Worm (Caenorhabditis elegans) whole organism, late embryonic: ENCODE measurements around the gene nhl-1.

ENCODE experiments used
- C38D4.7 ChIP-seq: fragments of 200-800 bp; sonication (Bioruptor generic); optimal IDR thresholded peaks from 2 replicates; lab custom pipeline; 2018; ENCODE audit warnings: mild to moderate bottlenecking, missing genetic modification characterization, moderate library complexity, missing compliant biosample characterization
- K02D7.2 ChIP-seq: sonication (generic microtip); optimal IDR thresholded peaks from 2 replicates; lab custom pipeline; 2017; ENCODE audit warnings: mild to moderate bottlenecking, missing genetic modification characterization, missing compliant biosample characterization
- K09A11.1 ChIP-seq: sonication (generic microtip); optimal IDR thresholded peaks from 2 replicates; lab custom pipeline; 2017; ENCODE audit warnings: antibody characterized with exemption, mild to moderate bottlenecking, missing genetic modification characterization, missing compliant biosample characterization; ENCODE audit not compliant: insufficient read depth
- ahr-1 ChIP-seq: sonication (generic microtip); optimal IDR thresholded peaks from 2 replicates; lab custom pipeline; 2016; ENCODE audit warnings: missing genetic modification characterization, missing compliant biosample characterization
- ama-1 ChIP-seq: fragments of 150-350 bp; optimal IDR thresholded peaks from 2 replicates; lab custom pipeline; 2014
- ceh-14 ChIP-seq: sonication (generic microtip); optimal IDR thresholded peaks from 2 replicates; lab custom pipeline; 2016; ENCODE audit warnings: missing genotype, missing genetic modification characterization, missing compliant biosample characterization
- ceh-18 ChIP-seq: sonication (generic microtip); optimal IDR thresholded peaks from 2 replicates; lab custom pipeline; 2016; ENCODE audit warnings: missing genetic modification characterization, missing compliant biosample characterization
- ceh-19 ChIP-seq: fragments of 200-800 bp; sonication (Bioruptor generic); optimal IDR thresholded peaks from 2 replicates; lab custom pipeline; 2018; ENCODE audit warnings: mild to moderate bottlenecking, missing genetic modification characterization, missing compliant biosample characterization
- ceh-2 ChIP-seq: sonication (generic microtip); optimal IDR thresholded peaks from 2 replicates; lab custom pipeline; 2016; ENCODE audit warnings: missing genotype, missing genetic modification characterization, missing compliant biosample characterization
- ceh-31 ChIP-seq: sonication (generic microtip); optimal IDR thresholded peaks from 2 replicates; lab custom pipeline; 2016; ENCODE audit warnings: missing genetic modification characterization, missing compliant biosample characterization
- ceh-34 ChIP-seq: sonication (generic microtip); optimal IDR thresholded peaks from 2 replicates; lab custom pipeline; 2016; ENCODE audit warnings: mild to moderate bottlenecking, missing genetic modification characterization, missing compliant biosample characterization
- ceh-45 ChIP-seq: fragments of 200-800 bp; sonication (Bioruptor generic); IDR thresholded peaks from 2 replicates; pipeline ENCODE4 v1.3.6; 2022; ENCODE audit warnings: missing genetic modification reagents, missing genetic modification characterization, missing compliant biosample characterization
- ceh-48 ChIP-seq: sonication (generic microtip); optimal IDR thresholded peaks from 2 replicates; lab custom pipeline; 2016; ENCODE audit warnings: missing genetic modification characterization, inconsistent platforms, missing compliant biosample characterization
- ceh-6 ChIP-seq: fragments of 200-800 bp; sonication (Bioruptor generic); optimal IDR thresholded peaks from 2 replicates; lab custom pipeline; 2018; ENCODE audit warnings: mild to moderate bottlenecking, missing genetic modification characterization, missing compliant biosample characterization
- dve-1 ChIP-seq: sonication (generic microtip); optimal IDR thresholded peaks from 2 replicates; lab custom pipeline; 2017; ENCODE audit warnings: antibody characterized with exemption, mild to moderate bottlenecking, missing genetic modification characterization, missing compliant biosample characterization
- fax-1 ChIP-seq: sonication (generic microtip); optimal IDR thresholded peaks from 2 replicates; lab custom pipeline; 2016; ENCODE audit warnings: missing genotype, missing genetic modification characterization, missing compliant biosample characterization
- fkh-10 ChIP-seq: fragments of 150-350 bp; optimal IDR thresholded peaks from 2 replicates; lab custom pipeline; 2014; ENCODE audit warnings: missing biosample characterization, missing genetic modification reagents, missing genetic modification characterization
- fkh-6 ChIP-seq: sonication (generic microtip); optimal IDR thresholded peaks from 2 replicates; lab custom pipeline; 2016; ENCODE audit warnings: missing genetic modification characterization, missing compliant biosample characterization
- gmeb-2 ChIP-seq: sonication (generic microtip); optimal IDR thresholded peaks from 2 replicates; lab custom pipeline; 2016; ENCODE audit warnings: missing genetic modification characterization, inconsistent platforms, missing compliant biosample characterization
- hlh-15 ChIP-seq: sonication (generic microtip); optimal IDR thresholded peaks from 2 replicates; lab custom pipeline; 2016; ENCODE audit warnings: missing genetic modification characterization, missing compliant biosample characterization
- hlh-30 ChIP-seq: sonication (generic microtip); optimal IDR thresholded peaks from 2 replicates; lab custom pipeline; 2017; ENCODE audit warnings: antibody characterized with exemption, missing genetic modification characterization, missing compliant biosample characterization; ENCODE audit not compliant: insufficient read depth
- hlh-8 ChIP-seq: sonication (generic microtip); optimal IDR thresholded peaks from 2 replicates; lab custom pipeline; 2016; ENCODE audit warnings: missing genotype, missing genetic modification characterization, missing compliant biosample characterization
- lim-6 ChIP-seq: sonication (generic microtip); optimal IDR thresholded peaks from 2 replicates; lab custom pipeline; 2016; ENCODE audit warnings: missing genetic modification characterization, missing compliant biosample characterization
- lin-11 ChIP-seq: fragments of 200-800 bp; sonication (Bioruptor generic); optimal IDR thresholded peaks from 2 replicates; lab custom pipeline; 2018; ENCODE audit warnings: mild to moderate bottlenecking, missing genetic modification characterization, missing compliant biosample characterization
- madf-2 ChIP-seq: sonication (generic microtip); optimal IDR thresholded peaks from 2 replicates; lab custom pipeline; 2017; ENCODE audit warnings: missing genetic modification characterization, missing compliant biosample characterization
- nfya-1 ChIP-seq: sonication (generic microtip); optimal IDR thresholded peaks from 2 replicates; lab custom pipeline; 2017; ENCODE audit warnings: missing genetic modification characterization, mild to moderate bottlenecking, missing compliant biosample characterization, antibody characterized with exemption, moderate library complexity
- nhr-11 ChIP-seq: fragments of 150-350 bp; optimal IDR thresholded peaks from 2 replicates; lab custom pipeline; 2014; ENCODE audit warnings: missing biosample characterization, missing genetic modification characterization
- nhr-232 ChIP-seq: sonication (generic microtip); optimal IDR thresholded peaks from 2 replicates; lab custom pipeline; 2016; ENCODE audit warnings: missing genetic modification characterization, missing compliant biosample characterization
- pat-9 ChIP-seq: fragments of 200-800 bp; sonication (Bioruptor generic); optimal IDR thresholded peaks from 2 replicates; lab custom pipeline; 2018; ENCODE audit warnings: mild to moderate bottlenecking, missing genetic modification characterization, moderate library complexity, missing compliant biosample characterization
- pqm-1 ChIP-seq: sonication (generic microtip); optimal IDR thresholded peaks from 2 replicates; lab custom pipeline; 2016; ENCODE audit warnings: missing genetic modification characterization, missing compliant biosample characterization
- pros-1 ChIP-seq: fragments of 150-350 bp; optimal IDR thresholded peaks from 2 replicates; lab custom pipeline; 2014; ENCODE audit warnings: missing biosample characterization, missing genetic modification reagents, missing genetic modification characterization
- ref-2 ChIP-seq: sonication (generic microtip); optimal IDR thresholded peaks from 2 replicates; lab custom pipeline; 2016; ENCODE audit warnings: missing genetic modification characterization, missing compliant biosample characterization
- sdc-2 ChIP-seq: sonication (generic microtip); optimal IDR thresholded peaks from 2 replicates; lab custom pipeline; 2016; ENCODE audit warnings: missing genotype, missing genetic modification characterization, missing compliant biosample characterization
- sox-2 ChIP-seq: fragments of 200-800 bp; sonication (Bioruptor generic); IDR thresholded peaks from 2 replicates; pipeline ENCODE4 v1.3.6; 2022; ENCODE audit warnings: missing genetic modification reagents, missing genetic modification characterization, missing compliant biosample characterization
- sox-4 ChIP-seq: sonication (generic microtip); optimal IDR thresholded peaks from 2 replicates; lab custom pipeline; 2017; ENCODE audit warnings: mild to moderate bottlenecking, missing genetic modification characterization, inconsistent platforms, missing compliant biosample characterization
- ttx-3 ChIP-seq: sonication (generic microtip); optimal IDR thresholded peaks from 2 replicates; lab custom pipeline; 2016; ENCODE audit warnings: missing genetic modification reagents, missing genetic modification characterization, missing compliant biosample characterization
- unc-3 ChIP-seq, 2 experiments: fragments of 200-800 bp in 1 of 2; sonication (Bioruptor generic) in 1 of 2; sonication (generic microtip) in 1 of 2; conservative IDR thresholded peaks in 1 of 2; optimal IDR thresholded peaks in 1 of 2; 2 replicates each; pipeline versions ENCODE4 v1.3.6 to Lab custom; 2016 to 2022; ENCODE audit warnings: missing compliant biosample characterization in 2 of 2, missing genetic modification characterization in 2 of 2, missing genetic modification reagents in 1 of 2
- unc-42 ChIP-seq: sonication (generic microtip); optimal IDR thresholded peaks from 2 replicates; lab custom pipeline; 2016; ENCODE audit warnings: missing genotype, missing genetic modification characterization, missing compliant biosample characterization
- unc-55 ChIP-seq: sonication (generic microtip); optimal IDR thresholded peaks from 2 replicates; lab custom pipeline; 2017; ENCODE audit warnings: missing biosample characterization, missing genetic modification reagents, missing genetic modification characterization
- unc-86 ChIP-seq: sonication (generic microtip); optimal IDR thresholded peaks from 2 replicates; lab custom pipeline; 2016; ENCODE audit warnings: missing genetic modification characterization, missing compliant biosample characterization

The nhl-1 gene

ce11 chrIII:9151782-9152181, 1.9 kb downstream of the nhl-1 start:
- TF ChIP-seq hlh-8 (tag; lab: Kevin White, UChicago), result no peak
- no peak for TF ChIP-seq ceh-6
- TF ChIP-seq nfya-1 (tag; lab: Kevin White, UChicago), result peak; percentile 33
- no peak for TF ChIP-seq ahr-1 (tag; lab: Kevin White, UChicago)
- TF ChIP-seq ceh-18 (tag; lab: Kevin White, UChicago), result peak; percentile 19
- no peak for TF ChIP-seq hlh-15 (tag; lab: Kevin White, UChicago)

ce11 chrIII:9149132-9149531, 4.6 kb downstream of the nhl-1 start:
- TF ChIP-seq ceh-45 (GFP tag; lab: Robert Waterston, UW) (no peak), unc-55 (GFP tag; lab: Kevin White, UChicago) (no peak), unc-86 (tag; lab: Kevin White, UChicago) (no peak), K02D7.2 (tag; lab: Kevin White, UChicago) (no peak), ama-1 (no peak), nfya-1 (tag; lab: Kevin White, UChicago) (no peak), hlh-30 (tag; lab: Kevin White, UChicago) (no peak), ceh-34 (tag; lab: Kevin White, UChicago) (no peak), nhr-11 (tag; lab: Kevin White, UChicago) (no peak), ceh-31 (tag; lab: Kevin White, UChicago) (no peak), ttx-3 (no peak), sox-4 (no peak), pqm-1 (tag; lab: Kevin White, UChicago) (no peak), fkh-6 (tag; lab: Kevin White, UChicago) (no peak), unc-3 (GFP tag; conservative IDR thresholded peaks at IDR 0.05; lab: Robert Waterston, UW) (no peak), unc-3 (tag; optimal IDR thresholded peaks at IDR 0.05; lab: Kevin White, UChicago) (no peak), C38D4.7 (GFP tag; lab: Kevin White, UChicago) (no peak), ceh-48 (tag; lab: Kevin White, UChicago) (no peak), fax-1 (tag; lab: Kevin White, UChicago) (no peak)

ce11 chrIII:9145765-9146164, 7.9 kb downstream of the nhl-1 start, which contains the start of gene ZK512.8:
Gene ZK512.8, plus strand, starts transcription at chrIII:9146065.
- TF ChIP-seq C38D4.7 (GFP tag; lab: Kevin White, UChicago), result no peak

- TF ChIP-seq unc-42 (tag; lab: Kevin White, UChicago) (peak; percentile 8), K09A11.1 (no peak)
These were observed 8.8 kb downstream of the nhl-1 start, which contains the start of the genes ZK512.2 and ZK512.4 for ce11 chrIII:9144744-9145390. Gene ZK512.2, minus strand, starts transcription at chrIII:9144794. Gene ZK512.4, plus strand, starts transcription at chrIII:9145340.

ce11 chrIII:9143911-9144310, 9.8 kb downstream of the nhl-1 start, which contains the start of gene ZK512.11:
Gene ZK512.11, plus strand, starts transcription at chrIII:9144211.
- TF ChIP-seq nfya-1 (tag; lab: Kevin White, UChicago), result peak; percentile 7
- TF ChIP-seq pat-9 (tag; lab: Kevin White, UChicago), result no peak
- TF ChIP-seq dve-1 (tag; lab: Kevin White, UChicago), result no peak
- no peak for TF ChIP-seq lim-6 (tag; lab: Kevin White, UChicago)
- peak; percentile 69 for TF ChIP-seq ceh-48 (tag; lab: Kevin White, UChicago)
- peak; percentile 64 for TF ChIP-seq unc-42 (tag; lab: Kevin White, UChicago)

ce11 chrIII:9138601-9139000, 15.1 kb downstream of the nhl-1 start, which contains the start of gene ZK512.7:
Gene ZK512.7, minus strand, starts transcription at chrIII:9138701.
- no peak for TF ChIP-seq sdc-2 (tag; lab: Kevin White, UChicago)
- TF ChIP-seq ceh-19 (GFP tag; lab: Kevin White, UChicago), result no peak
- TF ChIP-seq ceh-48 (tag; lab: Kevin White, UChicago), result no peak
- TF ChIP-seq ceh-2 (tag; lab: Kevin White, UChicago), result no peak
- TF ChIP-seq ceh-14, result no peak
- TF ChIP-seq unc-42 (tag; lab: Kevin White, UChicago), result no peak
- TF ChIP-seq sox-2, result no peak
- TF ChIP-seq madf-2 (tag; lab: Kevin White, UChicago), result no peak
- no peak for TF ChIP-seq nhr-232 (tag; lab: Kevin White, UChicago)
- no peak for TF ChIP-seq fkh-10 (GFP tag; lab: Kevin White, UChicago)
- TF ChIP-seq pros-1 (tag; lab: Kevin White, UChicago), result no peak
- TF ChIP-seq ref-2 (tag; lab: Kevin White, UChicago), result no peak
- TF ChIP-seq unc-55 (GFP tag; lab: Kevin White, UChicago), result no peak
- TF ChIP-seq lin-11 (tag; lab: Kevin White, UChicago), result no peak
- TF ChIP-seq gmeb-2, result no peak
- TF ChIP-seq ceh-31 (tag; lab: Kevin White, UChicago), result no peak
- no peak for TF ChIP-seq ahr-1 (tag; lab: Kevin White, UChicago)
- no peak for TF ChIP-seq ceh-18 (tag; lab: Kevin White, UChicago)
